Worm (Caenorhabditis elegans): ENCODE data around the gene T02G5.14.

DNA sequence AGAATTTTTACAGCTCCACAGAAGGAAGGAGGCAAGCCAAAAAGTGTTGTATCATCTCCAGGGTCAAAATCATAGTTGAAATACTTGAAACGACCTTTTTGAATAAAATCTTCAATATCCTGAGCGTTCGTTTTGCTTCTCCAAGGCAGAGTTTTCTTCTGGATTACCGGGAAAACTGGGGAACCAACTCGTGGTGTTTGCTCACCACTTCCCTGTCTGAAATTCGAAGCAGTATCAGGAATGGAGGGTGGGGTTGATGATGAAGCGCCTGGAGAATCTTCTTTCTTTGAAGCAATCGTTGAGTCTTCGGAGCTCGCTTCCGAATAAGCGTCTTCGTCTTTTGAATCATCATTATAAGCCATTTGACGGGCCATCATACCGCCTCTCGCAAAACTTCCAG lies 19.0 kb downstream of the T02G5.14 start:
- TF ChIP-seq jun-1 (tag; optimal IDR thresholded peaks at IDR 0.05) (no peak), lin-39 (tag; optimal IDR thresholded peaks at IDR 0.05) (no peak)
